Worm (Caenorhabditis elegans) whole organism, dauer: ENCODE measurements around the gene lido-6.
"Not testable (repeated sequence)": the region's sequence is repeated elsewhere in the genome, so short reads cannot be mapped to it uniquely, and the experiment has no call there.

Experiments used
- unc-62 ChIP-seq: sonication (generic microtip); optimal IDR thresholded peaks from 2 replicates; lab custom pipeline; 2017; ENCODE audit warnings: missing biosample characterization, missing genetic modification reagents, missing genetic modification characterization

lido-6 gene

ce11 chrX:17115089-17115488 lies at the start of gene lido-6:
TSS of gene lido-6 (minus strand) at chrX:17115189.
- TF ChIP-seq unc-62, result no peak

- no peak for TF ChIP-seq unc-62
Measured at ce11 chrX:17157868-17158267, 42.9 kb upstream of the lido-6 start, which contains the start of gene npr-21. TSS of gene npr-21 (minus strand) at chrX:17157968.

ce11 chrX:17157089-17157488 lies 42.1 kb upstream of the lido-6 start:
- TF ChIP-seq unc-62, result no peak

- TF ChIP-seq unc-62, result no peak
Measured at ce11 chrX:17151160-17151711, 36.2 kb upstream of the lido-6 start, which contains the start of gene mdt-1.2. TSS of gene mdt-1.2 (plus strand) at chrX:17151522.

ce11 chrX:17149877-17150490 lies 35.0 kb upstream of the lido-6 start, which contains the start of gene T23C6.4:
TSS of gene T23C6.4 (minus strand) at chrX:17149927.
- no peak for TF ChIP-seq unc-62

- TF ChIP-seq unc-62, result no peak
Measured at ce11 chrX:17146545-17146944, 31.6 kb upstream of the lido-6 start.

ce11 chrX:17140447-17140846 lies 25.5 kb upstream of the lido-6 start:
- no peak for TF ChIP-seq unc-62

ce11 chrX:17139204-17139780 lies 24.3 kb upstream of the lido-6 start:
- no peak for TF ChIP-seq unc-62

- TF ChIP-seq unc-62, result no peak
Measured at ce11 chrX:17138060-17138557, 23.1 kb upstream of the lido-6 start, which contains the start of gene cnp-3. TSS of gene cnp-3 (minus strand) at chrX:17138110.

ce11 chrX:17135704-17136103 lies 20.7 kb upstream of the lido-6 start:
- no peak for TF ChIP-seq unc-62

- no peak for TF ChIP-seq unc-62
Measured at ce11 chrX:17134427-17134826, 19.4 kb upstream of the lido-6 start, which contains the start of gene K09E3.7. TSS of gene K09E3.7 (minus strand) at chrX:17134527.

ce11 chrX:17117359-17117758 lies 2.4 kb upstream of the lido-6 start, which contains the start of gene K09E3.2:
TSS of gene K09E3.2 (plus strand) at chrX:17117659.
- TF ChIP-seq unc-62, result not testable (repeated sequence)

- no peak for TF ChIP-seq unc-62
Measured at ce11 chrX:17110555-17110954, 4.4 kb downstream of the lido-6 start, which contains the start of gene lido-5. TSS of gene lido-5 (minus strand) at chrX:17110655.

- no peak for TF ChIP-seq unc-62
Measured at ce11 chrX:17107670-17108069, 7.3 kb downstream of the lido-6 start, which contains the start of gene lido-4. TSS of gene lido-4 (minus strand) at chrX:17107770.

ce11 chrX:17100656-17101055 lies 14.3 kb downstream of the lido-6 start, which contains the start of gene lido-2:
TSS of gene lido-2 (minus strand) at chrX:17100756.
- TF ChIP-seq unc-62, result no peak

ce11 chrX:17096508-17097234 lies 18.3 kb downstream of the lido-6 start, which contains the start of gene lido-1:
TSS of gene lido-1 (minus strand) at chrX:17096558.
- no peak for TF ChIP-seq unc-62

- TF ChIP-seq unc-62, result no peak
Measured at ce11 chrX:17093199-17093598, 21.8 kb downstream of the lido-6 start, which contains the start of gene C08A9.3. TSS of gene C08A9.3 (minus strand) at chrX:17093299.
